Worm (Caenorhabditis elegans) whole organism, midembryonic: ENCODE data around the gene Y37A1A.4.

ENCODE experiments used
- T22C8.4 ChIP-seq: fragments of 200-800 bp; sonication (Bioruptor generic); IDR thresholded peaks from 2 replicates; pipeline ENCODE4 v1.3.6; 2022; ENCODE audit warnings: missing genetic modification characterization, missing compliant biosample characterization
- cog-1 ChIP-seq: sonication (generic microtip); optimal IDR thresholded peaks from 2 replicates; lab custom pipeline; 2016; ENCODE audit warnings: missing genetic modification characterization, missing compliant biosample characterization
- flt-1 ChIP-seq: fragments of 200-800 bp; sonication (Bioruptor generic); IDR thresholded peaks from 2 replicates; pipeline ENCODE4 v1.3.6; 2022; ENCODE audit warnings: missing genetic modification characterization, missing compliant biosample characterization
- klf-2 ChIP-seq: fragments of 200-800 bp; sonication (Bioruptor generic); conservative IDR thresholded peaks from 2 replicates; pipeline ENCODE4 v1.3.6; 2022; ENCODE audit warnings: missing genetic modification reagents, missing genetic modification characterization, missing compliant biosample characterization
- med-1 ChIP-seq: sonication (generic microtip); optimal IDR thresholded peaks from 2 replicates; lab custom pipeline; 2017; ENCODE audit warnings: missing genetic modification characterization, mild to moderate bottlenecking, missing compliant biosample characterization, antibody characterized with exemption, missing genetic modification reagents; ENCODE audit not compliant: insufficient read depth
- ref-1 ChIP-seq: fragments of 200-800 bp; sonication (Bioruptor generic); conservative IDR thresholded peaks from 2 replicates; pipeline ENCODE4 v1.3.6; 2022; ENCODE audit warnings: missing genetic modification reagents, missing genetic modification characterization, missing compliant biosample characterization
- tab-1 ChIP-seq: fragments of 200-800 bp; sonication (Bioruptor generic); IDR thresholded peaks from 2 replicates; pipeline ENCODE4 v1.3.6; 2022; ENCODE audit warnings: missing genetic modification characterization, missing compliant biosample characterization
- ztf-23 ChIP-seq: fragments of 200-800 bp; sonication (Bioruptor generic); IDR thresholded peaks from 2 replicates; pipeline ENCODE4 v1.3.6; 2022; ENCODE audit warnings: missing genetic modification reagents, missing genetic modification characterization, missing compliant biosample characterization
- ztf-29 ChIP-seq: fragments of 200-800 bp; sonication (Bioruptor generic); IDR thresholded peaks from 2 replicates; pipeline ENCODE4 v1.3.6; 2022; ENCODE audit warnings: missing genetic modification reagents, missing genetic modification characterization, missing compliant biosample characterization

- no peak for TF ChIP-seq flt-1
- no peak for TF ChIP-seq ztf-29 (GFP tag; lab: Robert Waterston, UW)
- TF ChIP-seq klf-2 (GFP tag; lab: Robert Waterston, UW) = no peak
- TF ChIP-seq ref-1 (GFP tag; lab: Robert Waterston, UW) = no peak
- no peak for TF ChIP-seq T22C8.4
- no peak for TF ChIP-seq tab-1 (GFP tag; lab: Robert Waterston, UW)
- no peak for TF ChIP-seq ztf-23 (GFP tag; lab: Robert Waterston, UW)
- no peak for TF ChIP-seq med-1 (GFP tag; lab: Kevin White, UChicago)
- TF ChIP-seq cog-1 (tag; lab: Kevin White, UChicago) = no peak
These were observed 6.5 kb upstream of the Y37A1A.4 start for ce11 chrIV:13927641-13928040.
